Fruit fly (Drosophila melanogaster): ENCODE data around the gene gdrd.

Gene gdrd

dm6 chr3L:14659954-14660907, 30.9 kb upstream of the gdrd start (continued):
- TF ChIP-seq sc (optimal IDR thresholded peaks at IDR 0.05): no peak
- TF ChIP-seq sc (GFP tag; optimal IDR thresholded peaks at IDR 0.05): peak; percentile 3
- TF ChIP-seq CG7928 (GFP tag; optimal IDR thresholded peaks at IDR 0.05): no peak
- TF ChIP-seq CG8089 (GFP tag; optimal IDR thresholded peaks at IDR 0.05): no peak
- TF ChIP-seq CG10366 (GFP tag; IDR thresholded peaks at IDR 0.05): no peak
- TF ChIP-seq ci (GFP tag; IDR thresholded peaks at IDR 0.05): 0 out of 3 replicates have a peak, but pooled peaks have one; percentile 15
- 0 out of 3 replicates have a peak, but pooled peaks have one; percentile 12 for TF ChIP-seq hb (GFP tag; IDR thresholded peaks at IDR 0.05; ENCODE audit: partially characterized antibody)
- TF ChIP-seq CG4707 (GFP tag; optimal IDR thresholded peaks at IDR 0.05): no peak
- peak in 1 of 2 experiments; percentile 53 for TF ChIP-seq eve (GFP tag; optimal IDR thresholded peaks at IDR 0.05)
- TF ChIP-seq bsh (GFP tag; optimal IDR thresholded peaks at IDR 0.05): peak in 1 of 2 experiments; percentile 29
- no peak for TF ChIP-seq h (optimal IDR thresholded peaks at IDR 0.05)
- TF ChIP-seq org-1 (GFP tag; optimal IDR thresholded peaks at IDR 0.05): no peak
- peak; percentile 1 for TF ChIP-seq dmrt11E (tag; optimal IDR thresholded peaks at IDR 0.05)
- no peak for TF ChIP-seq CG8478 (optimal IDR thresholded peaks at IDR 0.05)
- peak; percentile 15 for TF ChIP-seq CG18262 (tag; optimal IDR thresholded peaks at IDR 0.05)
- no peak for TF ChIP-seq CG6175 (GFP tag; IDR thresholded peaks at IDR 0.05)
- peak; percentile 35 for TF ChIP-seq phol (tag; optimal IDR thresholded peaks at IDR 0.05)
- TF ChIP-seq scrt (GFP tag; optimal IDR thresholded peaks at IDR 0.05): peak; percentile 97
- peak; percentile 89 for TF ChIP-seq z (GFP tag; IDR thresholded peaks at IDR 0.05)
- TF ChIP-seq CG12071 (GFP tag; optimal IDR thresholded peaks at IDR 0.05): no peak
- TF ChIP-seq Med (GFP tag): peak; percentile 70
- peak; percentile 24; the same call in 1 of the 2 replicates for TF ChIP-seq seq (GFP tag; IDR thresholded peaks at IDR 0.05)
- TF ChIP-seq NC2β (GFP tag; optimal IDR thresholded peaks at IDR 0.05): no peak
- no peak for TF ChIP-seq CG2199 (GFP tag; IDR thresholded peaks at IDR 0.05)
- TF ChIP-seq CG9932 (GFP tag; IDR thresholded peaks at IDR 0.05): no peak
- peak in 1 of 2 experiments; percentile 37 for TF ChIP-seq Pdp1 (GFP tag; optimal IDR thresholded peaks at IDR 0.05)
- TF ChIP-seq kni (GFP tag; optimal IDR thresholded peaks at IDR 0.05): peak; percentile 7
- no peak for TF ChIP-seq Jarid2 (GFP tag; optimal IDR thresholded peaks at IDR 0.05)
- TF ChIP-seq CG32767 (GFP tag; IDR thresholded peaks at IDR 0.05): no peak
- no peak for TF ChIP-seq CG9437 (GFP tag; optimal IDR thresholded peaks at IDR 0.05)
- peak; percentile 61 for TF ChIP-seq sqz (GFP tag; optimal IDR thresholded peaks at IDR 0.05)
- peak; percentile 64 for TF ChIP-seq sens (GFP tag)
- TF ChIP-seq Hr51 (GFP tag; optimal IDR thresholded peaks at IDR 0.05): peak in 1 of 2 experiments; percentile 1
- TF ChIP-seq fru (optimal IDR thresholded peaks at IDR 0.05): no peak
- peak; percentile 8 for TF ChIP-seq dmrt99B (tag; optimal IDR thresholded peaks at IDR 0.05)
- TF ChIP-seq HLH54F (GFP tag; optimal IDR thresholded peaks at IDR 0.05): no peak
- TF ChIP-seq Oli (tag; optimal IDR thresholded peaks at IDR 0.05): peak; percentile 13
- TF ChIP-seq gt (GFP tag; IDR thresholded peaks at IDR 0.05): no peak
- no peak for TF ChIP-seq Awh (GFP tag; IDR thresholded peaks at IDR 0.05)
- TF ChIP-seq CG15601 (tag; optimal IDR thresholded peaks at IDR 0.05): no peak
- TF ChIP-seq CkIIα-i1 (GFP tag; IDR thresholded peaks at IDR 0.05): no peak
- TF ChIP-seq CG17359 (tag; optimal IDR thresholded peaks at IDR 0.05): peak; percentile 12
- no peak for TF ChIP-seq CG11085 (GFP tag; IDR thresholded peaks at IDR 0.05)
- peak; percentile 12 for TF ChIP-seq CG11504 (tag; optimal IDR thresholded peaks at IDR 0.05)
- TF ChIP-seq gsb-n (tag; optimal IDR thresholded peaks at IDR 0.05): peak; percentile 19
- no peak for TF ChIP-seq CG1647 (GFP tag; optimal IDR thresholded peaks at IDR 0.05)
- no peak for TF ChIP-seq toy (GFP tag; IDR thresholded peaks at IDR 0.05)
- TF ChIP-seq CG15011 (GFP tag; optimal IDR thresholded peaks at IDR 0.05): no peak
- no peak for TF ChIP-seq tna (GFP tag; IDR thresholded peaks at IDR 0.05; ENCODE audit: partially characterized antibody)
